Fruit fly (Drosophila melanogaster): ENCODE measurements around the gene CG31140.

- peak in 1 of 2 experiments; percentile 5 for TF ChIP-seq CTCF (optimal IDR thresholded peaks at IDR 0.05)
- no peak for TF ChIP-seq CG8478 (optimal IDR thresholded peaks at IDR 0.05)
Observed at dm6 chr3R:23986479-23986930, 23.5 kb downstream of the CG31140 start, which contains the start of the genes CG13603 and CG5902.
